Worm (Caenorhabditis elegans): ENCODE data around the gene K07H8.7.

ce11 chrIV:8273334-8273733, 13.5 kb upstream of the K07H8.7 start:
- TF ChIP-seq pes-1 (GFP tag; IDR thresholded peaks at IDR 0.05): no peak
- no peak for TF ChIP-seq aly-1 (tag; optimal IDR thresholded peaks at IDR 0.05)
- no peak for TF ChIP-seq ama-1 (optimal IDR thresholded peaks at IDR 0.05)
- no peak for TF ChIP-seq flt-1 (GFP tag; IDR thresholded peaks at IDR 0.05)
- no peak for TF ChIP-seq B0310.2 (tag; optimal IDR thresholded peaks at IDR 0.05)
- no peak for TF ChIP-seq ets-7 (tag; optimal IDR thresholded peaks at IDR 0.05)
- no peak for TF ChIP-seq F13C5.2 (tag; optimal IDR thresholded peaks at IDR 0.05)
